Worm (Caenorhabditis elegans) whole organism, early embryonic: ENCODE results near the gene F48E3.9.

ENCODE experiments used
- F13C5.2 ChIP-seq: sonication (generic microtip); optimal IDR thresholded peaks from 2 replicates; lab custom pipeline; 2017; ENCODE audit warnings: mild to moderate bottlenecking, missing genetic modification characterization, inconsistent platforms, missing compliant biosample characterization
- aly-1 ChIP-seq: sonication (generic microtip); optimal IDR thresholded peaks from 2 replicates; lab custom pipeline; 2016; ENCODE audit warnings: missing genetic modification characterization, missing compliant biosample characterization
- ama-1 ChIP-seq: fragments of 150-350 bp; optimal IDR thresholded peaks from 2 replicates; lab custom pipeline; 2014
- ceh-13 ChIP-seq: fragments of 200-800 bp; sonication (Bioruptor generic); optimal IDR thresholded peaks from 2 replicates; lab custom pipeline; 2018; ENCODE audit warnings: mild to moderate bottlenecking, missing genetic modification characterization, missing compliant biosample characterization
- ceh-36 ChIP-seq: sonication (generic microtip); optimal IDR thresholded peaks from 2 replicates; lab custom pipeline; 2016; ENCODE audit warnings: missing genetic modification characterization, inconsistent platforms, missing compliant biosample characterization
- ets-7 ChIP-seq: sonication (generic microtip); optimal IDR thresholded peaks from 2 replicates; lab custom pipeline; 2016; ENCODE audit warnings: missing genotype, missing genetic modification characterization, missing compliant biosample characterization
- flt-1 ChIP-seq: fragments of 200-800 bp; sonication (Bioruptor generic); IDR thresholded peaks from 2 replicates; pipeline ENCODE4 v1.3.6; 2022; ENCODE audit warnings: missing genetic modification characterization, missing compliant biosample characterization
- hmg-4 ChIP-seq: fragments of 200-800 bp; sonication (Bioruptor generic); optimal IDR thresholded peaks from 2 replicates; lab custom pipeline; 2018; ENCODE audit warnings: mild to moderate bottlenecking, missing genetic modification characterization, missing compliant biosample characterization
- pes-1 ChIP-seq: fragments of 200-800 bp; sonication (Bioruptor generic); IDR thresholded peaks from 2 replicates; pipeline ENCODE4 v1.3.6; 2022; ENCODE audit warnings: missing genetic modification reagents, missing genetic modification characterization, missing compliant biosample characterization
- scrt-1 ChIP-seq: fragments of 200-800 bp; sonication (Bioruptor generic); IDR thresholded peaks from 2 replicates; pipeline ENCODE4 v1.3.6; 2022; ENCODE audit warnings: missing genetic modification characterization, missing compliant biosample characterization
- sea-1 ChIP-seq: fragments of 200-800 bp; sonication (Bioruptor generic); conservative IDR thresholded peaks from 2 replicates; pipeline ENCODE4 v1.3.6; 2022; ENCODE audit warnings: missing genetic modification characterization, missing compliant biosample characterization
- tra-4 ChIP-seq: sonication (generic microtip); optimal IDR thresholded peaks from 2 replicates; lab custom pipeline; 2017; ENCODE audit warnings: missing genetic modification characterization, missing compliant biosample characterization

ce11 chrX:7452606-7453005 is 28.2 kb upstream of the F48E3.9 start:
- TF ChIP-seq ets-7 (tag; lab: Kevin White, UChicago) (no peak), ama-1 (lab: Kevin White, UChicago) (no peak), aly-1 (no peak), F13C5.2 (tag; lab: Kevin White, UChicago) (no peak), flt-1 (GFP tag; lab: Robert Waterston, UW) (no peak), ceh-36 (no peak), tra-4 (tag; lab: Kevin White, UChicago) (no peak), scrt-1 (no peak), hmg-4 (GFP tag; lab: Kevin White, UChicago) (no peak), ceh-13 (no peak), sea-1 (no peak), pes-1 (GFP tag; lab: Robert Waterston, UW) (no peak)
